Worm (Caenorhabditis elegans): ENCODE data around the gene chil-11.

DNA sequence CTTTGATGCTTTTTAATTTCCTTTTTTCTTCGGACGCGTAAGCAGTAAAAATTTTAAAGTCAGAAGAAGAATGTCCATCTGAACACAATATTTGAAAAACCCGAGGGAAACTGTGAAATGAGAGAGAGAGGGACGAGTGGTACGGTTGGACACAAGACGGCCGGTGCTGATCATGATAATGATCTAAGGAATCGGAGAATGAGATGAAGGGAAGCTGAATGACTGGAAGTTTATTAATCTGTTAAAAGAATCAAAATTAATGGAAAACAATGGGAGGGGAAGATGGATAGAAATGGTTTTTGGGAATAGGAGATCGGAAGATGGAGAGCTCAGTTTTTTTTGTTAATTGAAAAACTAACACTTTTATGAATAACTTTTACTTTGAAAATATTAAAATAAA lies 17.6 kb downstream of the chil-11 start:
- no peak for TF ChIP-seq him-1 (tag; optimal IDR thresholded peaks at IDR 0.05)
- TF ChIP-seq W03F9.2 (tag; optimal IDR thresholded peaks at IDR 0.05), result no peak
- no peak for TF ChIP-seq dao-5 (tag; optimal IDR thresholded peaks at IDR 0.05)

All from whole organism, L4/young adult.